Worm (Caenorhabditis elegans) whole organism, L4/young adult: ENCODE measurements around the gene R02E12.5.

Experiments
- dao-5 ChIP-seq: sonication (generic microtip); optimal IDR thresholded peaks from 2 replicates; lab custom pipeline; 2016; ENCODE audit warnings: missing genotype, missing genetic modification characterization, moderate library complexity, missing compliant biosample characterization
- him-1 ChIP-seq: sonication (generic microtip); optimal IDR thresholded peaks from 2 replicates; lab custom pipeline; 2016; ENCODE audit warnings: missing genotype, missing genetic modification reagents, missing genetic modification characterization, missing compliant biosample characterization

ce11 chrX:3969353-3969752, 27.8 kb upstream of the R02E12.5 start:
- TF ChIP-seq him-1 (tag; lab: Kevin White, UChicago) (no peak), dao-5 (tag; lab: Kevin White, UChicago) (no peak)
